Fruit fly (Drosophila melanogaster): ENCODE data around the gene CG7914.

Gene CG7914

DNA sequence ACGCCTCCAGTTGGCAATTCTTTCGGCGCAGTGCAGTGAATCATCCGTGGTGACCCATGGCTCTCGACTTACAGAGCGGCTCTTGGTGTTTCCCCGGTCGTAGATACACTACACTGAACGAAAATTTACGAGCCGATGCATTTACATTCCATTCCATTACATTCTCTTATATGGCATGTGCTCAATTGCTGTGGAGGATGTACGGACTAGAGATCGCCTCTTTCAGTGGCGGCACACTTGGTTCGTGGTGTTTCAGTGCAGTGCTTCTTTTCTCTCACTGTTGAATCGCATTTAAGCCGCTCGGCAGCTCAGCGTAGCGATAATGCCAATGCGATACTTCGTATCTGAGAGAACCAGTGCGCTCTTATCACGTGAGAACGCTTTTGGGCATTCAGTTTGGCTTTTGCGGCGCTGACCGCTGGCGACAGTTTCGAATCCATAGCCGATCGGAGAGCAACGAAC, 5.6 kb downstream of the CG7914 start, which contains the start of gene Mec2:
Gene Mec2, plus strand, starts transcription at position 412 of the 462 bp plus-strand sequence.
- TF ChIP-seq Pif1B (GFP tag; optimal IDR thresholded peaks at IDR 0.05) (peak; percentile 62), CG15710 (tag; optimal IDR thresholded peaks at IDR 0.05) (peak; percentile 81), CG8159 (tag; optimal IDR thresholded peaks at IDR 0.05) (peak; percentile 70), D1 (tag; optimal IDR thresholded peaks at IDR 0.05) (peak; percentile 13), CG12605 (GFP tag; IDR thresholded peaks at IDR 0.05) (peak; percentile 69), CG10348 (GFP tag; IDR thresholded peaks at IDR 0.05) (no peak), Pif1A (GFP tag; optimal IDR thresholded peaks at IDR 0.05) (peak; percentile 75), fd96Ca (GFP tag; IDR thresholded peaks at IDR 0.05) (peak; percentile 85; the same call in 2 of the 3 replicates), CG14655 (GFP tag; optimal IDR thresholded peaks at IDR 0.05) (no peak), CG8301 (tag; optimal IDR thresholded peaks at IDR 0.05) (peak; percentile 54), gl (tag; optimal IDR thresholded peaks at IDR 0.05) (peak; percentile 49), CG32121 (GFP tag; IDR thresholded peaks at IDR 0.05) (peak; percentile 72), rn (GFP tag; IDR thresholded peaks at IDR 0.05) (peak; percentile 42; the same call in 1 of the 2 replicates), CG4496 (GFP tag; IDR thresholded peaks at IDR 0.05) (peak; percentile 84), Snoo (tag; optimal IDR thresholded peaks at IDR 0.05) (peak; percentile 80), CG17806 (tag; optimal IDR thresholded peaks at IDR 0.05) (peak; percentile 65), CG9948 (tag; optimal IDR thresholded peaks at IDR 0.05) (peak; percentile 62), CG13204 (GFP tag; optimal IDR thresholded peaks at IDR 0.05) (peak; percentile 65), Ets98B (GFP tag; IDR thresholded peaks at IDR 0.05) (peak; percentile 80), CG34367 (tag; optimal IDR thresholded peaks at IDR 0.05) (peak; percentile 73), EcR (GFP tag; optimal IDR thresholded peaks at IDR 0.05) (peak; percentile 72)

DNA sequence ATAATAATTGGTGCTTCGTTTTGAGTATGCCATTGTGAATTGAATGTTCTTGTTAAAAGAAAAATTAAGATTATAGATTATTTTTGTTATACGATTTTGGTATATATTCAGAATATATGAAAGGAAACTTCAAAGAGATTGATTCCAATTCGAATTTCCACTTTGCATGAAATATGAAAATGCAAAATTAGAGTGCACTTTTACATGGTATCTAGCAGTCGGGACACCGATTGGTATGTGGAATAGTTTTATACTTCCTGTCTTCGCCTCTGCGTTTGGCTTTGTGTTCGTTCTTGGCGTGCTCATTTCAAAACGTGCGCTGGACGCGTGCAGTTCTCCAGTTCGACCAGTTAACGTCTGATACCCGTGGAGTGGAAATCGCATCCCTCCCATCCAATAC, 10.1 kb downstream of the CG7914 start, which contains the start of gene CG33253:
Gene CG33253, plus strand, starts transcription at position 301 of the 400 bp plus-strand sequence.
- TF ChIP-seq CG34367 (tag; optimal IDR thresholded peaks at IDR 0.05) (no peak), D1 (tag; optimal IDR thresholded peaks at IDR 0.05) (no peak), gl (tag; optimal IDR thresholded peaks at IDR 0.05) (no peak)

DNA sequence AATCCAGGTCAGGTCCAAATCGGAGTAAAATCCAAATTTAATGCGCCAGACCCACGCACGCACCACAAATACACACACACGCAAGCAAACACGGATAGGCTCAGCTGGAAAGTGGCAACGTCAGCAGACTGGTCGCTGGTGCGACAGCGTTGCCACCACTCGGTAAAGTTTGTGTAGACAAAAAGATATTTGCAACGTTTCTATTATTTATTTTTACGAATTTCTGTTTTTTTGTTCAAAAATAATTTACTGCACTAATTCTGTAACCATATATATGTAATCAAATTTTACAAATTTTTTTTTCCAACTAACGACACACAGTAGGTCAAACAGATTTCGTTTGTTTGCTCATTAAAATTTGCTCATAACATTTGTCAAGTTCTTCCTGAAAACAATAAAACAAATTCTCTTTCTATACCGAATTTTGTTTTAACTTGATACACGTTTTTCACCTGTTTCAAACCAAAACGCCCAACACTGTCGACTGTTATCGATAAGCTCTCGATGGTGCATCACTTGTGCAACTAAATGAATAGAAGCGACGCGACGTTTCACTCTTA, 13.5 kb downstream of the CG7914 start, which contains the start of the genes CG7556 and CG7453:
Gene CG7556, minus strand, starts transcription at position 135 of the 560 bp plus-strand sequence.
Gene CG7453, plus strand, starts transcription at position 478 of the 560 bp plus-strand sequence.
- TF ChIP-seq CG4496 (GFP tag; IDR thresholded peaks at IDR 0.05) (peak; percentile 40; the same call in 1 of the 3 replicates), CG13204 (GFP tag; optimal IDR thresholded peaks at IDR 0.05) (no peak), CG9948 (tag; optimal IDR thresholded peaks at IDR 0.05) (peak; percentile 59), CG8301 (tag; optimal IDR thresholded peaks at IDR 0.05) (peak; percentile 48), CG17806 (tag; optimal IDR thresholded peaks at IDR 0.05) (peak; percentile 59), rn (GFP tag; IDR thresholded peaks at IDR 0.05) (no peak), CG8159 (tag; optimal IDR thresholded peaks at IDR 0.05) (peak; percentile 74), Ets98B (GFP tag; IDR thresholded peaks at IDR 0.05) (0 out of 2 replicates have a peak, but pooled peaks have one; percentile 28), CG14655 (GFP tag; optimal IDR thresholded peaks at IDR 0.05) (peak; percentile 69), Pif1B (GFP tag; optimal IDR thresholded peaks at IDR 0.05) (no peak), CG32121 (GFP tag; IDR thresholded peaks at IDR 0.05) (peak; percentile 37; the same call in 1 of the 2 replicates), CG34367 (tag; optimal IDR thresholded peaks at IDR 0.05) (peak; percentile 64), CG12605 (GFP tag; IDR thresholded peaks at IDR 0.05) (no peak), CG10348 (GFP tag; IDR thresholded peaks at IDR 0.05) (no peak), gl (tag; optimal IDR thresholded peaks at IDR 0.05) (no peak), fd96Ca (GFP tag; IDR thresholded peaks at IDR 0.05) (0 out of 3 replicates have a peak, but pooled peaks have one; percentile 45), CG15710 (tag; optimal IDR thresholded peaks at IDR 0.05) (peak; percentile 67), EcR (GFP tag; optimal IDR thresholded peaks at IDR 0.05) (no peak), D1 (tag; optimal IDR thresholded peaks at IDR 0.05) (no peak), Pif1A (GFP tag; optimal IDR thresholded peaks at IDR 0.05) (no peak), Snoo (tag; optimal IDR thresholded peaks at IDR 0.05) (peak; percentile 51)

DNA sequence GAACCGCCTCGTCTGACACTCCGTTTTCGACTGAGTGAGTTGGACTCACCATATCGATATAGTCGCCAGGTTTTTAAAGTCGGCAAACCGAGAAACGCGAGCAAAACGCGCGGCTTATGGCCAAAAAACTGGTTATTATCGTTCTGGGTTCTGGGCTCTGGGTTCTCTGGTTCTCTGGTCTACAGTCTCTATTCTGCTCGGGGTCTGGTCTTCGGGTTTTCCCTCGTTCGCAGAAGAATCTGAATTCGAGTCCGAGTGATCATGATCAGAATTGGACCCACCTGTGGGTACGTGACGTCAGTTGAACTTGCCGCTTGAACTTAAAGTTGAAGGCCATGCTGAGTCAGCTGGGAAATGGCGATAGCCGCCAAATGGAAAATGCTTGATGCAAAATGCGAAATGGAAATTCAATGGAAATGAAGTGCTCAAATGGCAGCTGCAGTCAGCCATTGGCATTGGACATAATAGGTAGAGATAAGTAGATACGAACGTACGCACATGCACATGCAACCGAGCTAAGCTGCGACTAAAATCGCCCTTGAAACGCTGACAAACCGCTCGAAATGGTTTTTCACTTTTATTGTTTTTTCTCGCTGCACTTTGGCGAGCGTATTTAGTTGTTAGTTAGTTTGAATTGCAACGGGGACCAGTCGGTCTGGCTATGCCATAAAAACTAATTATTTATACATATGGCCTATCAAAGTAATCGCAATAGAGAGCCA, 18.2 kb downstream of the CG7914 start, which contains the start of gene CG33939:
Gene CG33939, minus strand, starts transcription at position 51 of the 722 bp plus-strand sequence.
- no peak for TF ChIP-seq CG12605 (GFP tag; IDR thresholded peaks at IDR 0.05)
- peak; percentile 34; the same call in 1 of the 3 replicates for TF ChIP-seq CG4496 (GFP tag; IDR thresholded peaks at IDR 0.05)
- TF ChIP-seq EcR (GFP tag; optimal IDR thresholded peaks at IDR 0.05), result peak; percentile 95
- no peak for TF ChIP-seq Pif1A (GFP tag; optimal IDR thresholded peaks at IDR 0.05)

DNA sequence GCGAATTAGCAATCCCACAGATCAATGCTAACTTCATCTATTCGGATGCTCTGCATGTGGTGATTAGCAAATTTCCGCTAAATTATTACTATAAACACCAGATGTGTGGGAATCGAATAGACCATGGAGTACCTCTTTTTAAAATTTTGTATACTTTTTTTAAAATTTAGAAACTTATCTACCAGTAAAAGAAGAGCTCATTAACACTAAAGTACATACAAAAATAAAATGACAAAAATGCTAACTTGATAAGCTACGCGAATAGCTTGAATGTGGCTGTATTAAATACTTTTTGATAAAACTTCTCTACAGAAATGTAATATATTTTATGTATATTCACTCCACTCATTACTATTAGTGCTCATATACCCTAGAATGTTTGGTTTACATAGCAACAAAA, 19.2 kb downstream of the CG7914 start:
- TF ChIP-seq CG10348 (GFP tag; IDR thresholded peaks at IDR 0.05) (no peak), CG14655 (GFP tag; optimal IDR thresholded peaks at IDR 0.05) (no peak), gl (tag; optimal IDR thresholded peaks at IDR 0.05) (no peak)

DNA sequence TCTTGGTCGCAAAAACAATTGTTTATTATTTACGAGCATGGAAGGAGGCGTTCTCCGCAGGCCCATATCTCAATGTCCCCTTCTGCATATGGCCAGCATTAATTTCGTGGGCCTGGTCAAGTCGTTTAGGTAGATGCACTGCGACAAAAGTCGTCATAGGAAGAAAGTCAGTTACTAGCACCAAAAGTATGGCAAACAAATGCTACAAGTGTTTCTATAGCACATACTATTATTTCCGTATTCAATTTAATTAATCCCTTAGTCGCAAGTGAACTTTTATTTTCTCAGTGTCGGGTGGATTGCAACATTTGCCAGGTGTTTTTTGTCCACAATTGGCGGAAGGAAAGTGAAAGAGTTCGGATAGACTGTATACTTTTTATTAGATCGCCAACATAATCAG, 20.3 kb downstream of the CG7914 start:
- no peak for TF ChIP-seq CG10348 (GFP tag; IDR thresholded peaks at IDR 0.05)
- peak; percentile 66 for TF ChIP-seq CG4496 (GFP tag; IDR thresholded peaks at IDR 0.05)
- TF ChIP-seq CG9948 (tag; optimal IDR thresholded peaks at IDR 0.05), result peak; percentile 58
- peak; percentile 36; the same call in 1 of the 2 replicates for TF ChIP-seq rn (GFP tag; IDR thresholded peaks at IDR 0.05)
- no peak for TF ChIP-seq D1 (tag; optimal IDR thresholded peaks at IDR 0.05)
- peak; percentile 38 for TF ChIP-seq CG8301 (tag; optimal IDR thresholded peaks at IDR 0.05)
- TF ChIP-seq CG13204 (GFP tag; optimal IDR thresholded peaks at IDR 0.05), result no peak
- peak; percentile 61 for TF ChIP-seq CG34367 (tag; optimal IDR thresholded peaks at IDR 0.05)
- TF ChIP-seq CG17806 (tag; optimal IDR thresholded peaks at IDR 0.05), result peak; percentile 71
- TF ChIP-seq fd96Ca (GFP tag; IDR thresholded peaks at IDR 0.05), result peak; percentile 77
- TF ChIP-seq CG8159 (tag; optimal IDR thresholded peaks at IDR 0.05), result peak; percentile 67
- peak; percentile 37 for TF ChIP-seq Pif1B (GFP tag; optimal IDR thresholded peaks at IDR 0.05)
- peak; percentile 41 for TF ChIP-seq Ets98B (GFP tag; IDR thresholded peaks at IDR 0.05)
- TF ChIP-seq EcR (GFP tag; optimal IDR thresholded peaks at IDR 0.05), result no peak
- TF ChIP-seq CG15710 (tag; optimal IDR thresholded peaks at IDR 0.05), result peak; percentile 50
- TF ChIP-seq CG14655 (GFP tag; optimal IDR thresholded peaks at IDR 0.05), result peak; percentile 70
- no peak for TF ChIP-seq Snoo (tag; optimal IDR thresholded peaks at IDR 0.05)
- TF ChIP-seq CG32121 (GFP tag; IDR thresholded peaks at IDR 0.05), result peak; percentile 23; the same call in 1 of the 2 replicates
- peak; percentile 51 for TF ChIP-seq Pif1A (GFP tag; optimal IDR thresholded peaks at IDR 0.05)
- peak; percentile 36 for TF ChIP-seq gl (tag; optimal IDR thresholded peaks at IDR 0.05)
- peak; percentile 33; the same call in 1 of the 2 replicates for TF ChIP-seq CG12605 (GFP tag; IDR thresholded peaks at IDR 0.05)
